Worm (Caenorhabditis elegans) whole organism, early embryonic: Measurements from ENCODE around the gene M01F1.8.

Source experiments
- B0310.2 ChIP-seq: sonication (generic microtip); optimal IDR thresholded peaks from 2 replicates; lab custom pipeline; 2016; ENCODE audit warnings: mild to moderate bottlenecking, missing genetic modification characterization, missing compliant biosample characterization
- F13C5.2 ChIP-seq: sonication (generic microtip); optimal IDR thresholded peaks from 2 replicates; lab custom pipeline; 2017; ENCODE audit warnings: mild to moderate bottlenecking, missing genetic modification characterization, inconsistent platforms, missing compliant biosample characterization
- aly-1 ChIP-seq: sonication (generic microtip); optimal IDR thresholded peaks from 2 replicates; lab custom pipeline; 2016; ENCODE audit warnings: missing genetic modification characterization, missing compliant biosample characterization
- ama-1 ChIP-seq: fragments of 150-350 bp; optimal IDR thresholded peaks from 2 replicates; lab custom pipeline; 2014
- ceh-13 ChIP-seq: fragments of 200-800 bp; sonication (Bioruptor generic); optimal IDR thresholded peaks from 2 replicates; lab custom pipeline; 2018; ENCODE audit warnings: mild to moderate bottlenecking, missing genetic modification characterization, missing compliant biosample characterization
- ceh-36 ChIP-seq: sonication (generic microtip); optimal IDR thresholded peaks from 2 replicates; lab custom pipeline; 2016; ENCODE audit warnings: missing genetic modification characterization, inconsistent platforms, missing compliant biosample characterization
- ets-7 ChIP-seq: sonication (generic microtip); optimal IDR thresholded peaks from 2 replicates; lab custom pipeline; 2016; ENCODE audit warnings: missing genotype, missing genetic modification characterization, missing compliant biosample characterization
- flt-1 ChIP-seq: fragments of 200-800 bp; sonication (Bioruptor generic); IDR thresholded peaks from 2 replicates; pipeline ENCODE4 v1.3.6; 2022; ENCODE audit warnings: missing genetic modification characterization, missing compliant biosample characterization
- hmbx-1 ChIP-seq: sonication (generic microtip); optimal IDR thresholded peaks from 2 replicates; lab custom pipeline; 2016; ENCODE audit warnings: mild to moderate bottlenecking, missing genetic modification characterization, missing compliant biosample characterization
- hmg-4 ChIP-seq: fragments of 200-800 bp; sonication (Bioruptor generic); optimal IDR thresholded peaks from 2 replicates; lab custom pipeline; 2018; ENCODE audit warnings: mild to moderate bottlenecking, missing genetic modification characterization, missing compliant biosample characterization
- hnd-1 ChIP-seq: sonication (generic microtip); optimal IDR thresholded peaks from 2 replicates; lab custom pipeline; 2016; ENCODE audit warnings: missing genetic modification characterization, missing compliant biosample characterization
- pes-1 ChIP-seq: fragments of 200-800 bp; sonication (Bioruptor generic); IDR thresholded peaks from 2 replicates; pipeline ENCODE4 v1.3.6; 2022; ENCODE audit warnings: missing genetic modification reagents, missing genetic modification characterization, missing compliant biosample characterization
- scrt-1 ChIP-seq: fragments of 200-800 bp; sonication (Bioruptor generic); IDR thresholded peaks from 2 replicates; pipeline ENCODE4 v1.3.6; 2022; ENCODE audit warnings: missing genetic modification characterization, missing compliant biosample characterization
- sea-1 ChIP-seq: fragments of 200-800 bp; sonication (Bioruptor generic); conservative IDR thresholded peaks from 2 replicates; pipeline ENCODE4 v1.3.6; 2022; ENCODE audit warnings: missing genetic modification characterization, missing compliant biosample characterization
- tbx-11 ChIP-seq: fragments of 200-800 bp; sonication (Bioruptor generic); IDR thresholded peaks from 2 replicates; pipeline ENCODE4 v1.3.6; 2022; ENCODE audit warnings: missing genetic modification characterization, missing compliant biosample characterization
- tbx-37 ChIP-seq: fragments of 200-800 bp; sonication (Bioruptor generic); conservative IDR thresholded peaks from 2 replicates; pipeline ENCODE4 v1.3.6; 2022; ENCODE audit warnings: missing genetic modification reagents, missing genetic modification characterization, missing compliant biosample characterization
- tra-4 ChIP-seq: sonication (generic microtip); optimal IDR thresholded peaks from 2 replicates; lab custom pipeline; 2017; ENCODE audit warnings: missing genetic modification characterization, missing compliant biosample characterization

M01F1.8 gene

ce11 chrIII:3477375-3477774 lies 25.0 kb downstream of the M01F1.8 start:
- peak; percentile 80 for TF ChIP-seq ceh-36
- no peak for TF ChIP-seq ets-7 (tag; lab: Kevin White, UChicago)
- no peak for TF ChIP-seq pes-1
- TF ChIP-seq aly-1 = no peak

ce11 chrIII:3476245-3476644 lies 26.1 kb downstream of the M01F1.8 start:
- peak; percentile 42 for TF ChIP-seq ceh-13 (GFP tag; lab: Kevin White, UChicago)
- no peak for TF ChIP-seq tbx-37 (GFP tag; lab: Robert Waterston, UW)
- peak; percentile 20; the same call in 1 of the 2 replicates for TF ChIP-seq pes-1
- no peak for TF ChIP-seq tbx-11 (GFP tag; lab: Robert Waterston, UW)
- TF ChIP-seq B0310.2 (tag; lab: Kevin White, UChicago) = peak; percentile 68
- TF ChIP-seq hmg-4 (GFP tag; lab: Kevin White, UChicago) = no peak
- peak; percentile 56 for TF ChIP-seq hmbx-1
- TF ChIP-seq ets-7 (tag; lab: Kevin White, UChicago) = peak; percentile 49
- TF ChIP-seq hnd-1 (tag; lab: Kevin White, UChicago) = peak; percentile 40
- no peak for TF ChIP-seq F13C5.2
- no peak for TF ChIP-seq aly-1
- TF ChIP-seq scrt-1 (GFP tag; lab: Robert Waterston, UW) = no peak
- TF ChIP-seq ama-1 = no peak
- TF ChIP-seq ceh-36 = no peak
- TF ChIP-seq sea-1 (GFP tag; lab: Robert Waterston, UW) = no peak
- peak; percentile 42 for TF ChIP-seq tra-4 (tag; lab: Kevin White, UChicago)
- no peak for TF ChIP-seq flt-1

ce11 chrIII:3475497-3475896 lies 26.9 kb downstream of the M01F1.8 start, which contains the start of gene C34C12.9:
Gene C34C12.9, minus strand, starts transcription at chrIII:3475512.
- TF ChIP-seq ets-7 (tag; lab: Kevin White, UChicago) (no peak), flt-1 (no peak), scrt-1 (GFP tag; lab: Robert Waterston, UW) (no peak)

- no peak for TF ChIP-seq B0310.2 (tag; lab: Kevin White, UChicago)
- TF ChIP-seq aly-1 = no peak
- no peak for TF ChIP-seq pes-1
- TF ChIP-seq hmg-4 (GFP tag; lab: Kevin White, UChicago) = no peak
- TF ChIP-seq tbx-37 (GFP tag; lab: Robert Waterston, UW) = no peak
- no peak for TF ChIP-seq ceh-13 (GFP tag; lab: Kevin White, UChicago)
- TF ChIP-seq ets-7 (tag; lab: Kevin White, UChicago) = no peak
- TF ChIP-seq hmbx-1 = no peak
- TF ChIP-seq ceh-36 = no peak
- no peak for TF ChIP-seq ama-1
- no peak for TF ChIP-seq tbx-11 (GFP tag; lab: Robert Waterston, UW)
- no peak for TF ChIP-seq F13C5.2
- TF ChIP-seq sea-1 (GFP tag; lab: Robert Waterston, UW) = no peak
- TF ChIP-seq tra-4 (tag; lab: Kevin White, UChicago) = no peak
- no peak for TF ChIP-seq hnd-1 (tag; lab: Kevin White, UChicago)
- no peak for TF ChIP-seq scrt-1 (GFP tag; lab: Robert Waterston, UW)
- TF ChIP-seq flt-1 = no peak
These were observed 27.3 kb downstream of the M01F1.8 start for ce11 chrIII:3475014-3475413.

ce11 chrIII:3471403-3472053 lies 30.8 kb downstream of the M01F1.8 start, which contains the start of gene rsu-1:
Gene rsu-1, plus strand, starts transcription at chrIII:3472003.
- TF ChIP-seq pes-1 (no peak), F13C5.2 (peak; percentile 26)

ce11 chrIII:3470973-3471372 lies 31.4 kb downstream of the M01F1.8 start:
- no peak for TF ChIP-seq sea-1 (GFP tag; lab: Robert Waterston, UW)
- TF ChIP-seq ceh-13 (GFP tag; lab: Kevin White, UChicago) = no peak
- no peak for TF ChIP-seq ama-1
- TF ChIP-seq B0310.2 (tag; lab: Kevin White, UChicago) = no peak
- no peak for TF ChIP-seq ets-7 (tag; lab: Kevin White, UChicago)

ce11 chrIII:3470433-3470832 lies 31.9 kb downstream of the M01F1.8 start:
- TF ChIP-seq ceh-36 = no peak
- TF ChIP-seq sea-1 (GFP tag; lab: Robert Waterston, UW) = no peak
- no peak for TF ChIP-seq flt-1
- no peak for TF ChIP-seq pes-1
- no peak for TF ChIP-seq ets-7 (tag; lab: Kevin White, UChicago)

ce11 chrIII:3469646-3470045 lies 32.7 kb downstream of the M01F1.8 start, which contains the start of gene smim-14:
Gene smim-14, minus strand, starts transcription at chrIII:3469746.
- TF ChIP-seq ets-7 (tag; lab: Kevin White, UChicago) = no peak
- TF ChIP-seq tbx-11 (GFP tag; lab: Robert Waterston, UW) = no peak
- TF ChIP-seq ama-1 = no peak
- TF ChIP-seq hmbx-1 = no peak
- TF ChIP-seq F13C5.2 = no peak
- no peak for TF ChIP-seq tra-4 (tag; lab: Kevin White, UChicago)
- TF ChIP-seq tbx-37 (GFP tag; lab: Robert Waterston, UW) = no peak
- no peak for TF ChIP-seq pes-1
- no peak for TF ChIP-seq scrt-1 (GFP tag; lab: Robert Waterston, UW)
- no peak for TF ChIP-seq aly-1
- TF ChIP-seq ceh-36 = no peak

- TF ChIP-seq B0310.2 (tag; lab: Kevin White, UChicago) = no peak
- no peak for TF ChIP-seq ceh-36
- no peak for TF ChIP-seq hmg-4 (GFP tag; lab: Kevin White, UChicago)
- TF ChIP-seq flt-1 = no peak
- TF ChIP-seq tbx-11 (GFP tag; lab: Robert Waterston, UW) = no peak
- TF ChIP-seq ama-1 = no peak
- TF ChIP-seq aly-1 = no peak
- TF ChIP-seq sea-1 (GFP tag; lab: Robert Waterston, UW) = no peak
- TF ChIP-seq scrt-1 (GFP tag; lab: Robert Waterston, UW) = no peak
- no peak for TF ChIP-seq hnd-1 (tag; lab: Kevin White, UChicago)
- no peak for TF ChIP-seq pes-1
- TF ChIP-seq F13C5.2 = no peak
- no peak for TF ChIP-seq tra-4 (tag; lab: Kevin White, UChicago)
- no peak for TF ChIP-seq tbx-37 (GFP tag; lab: Robert Waterston, UW)
- no peak for TF ChIP-seq ets-7 (tag; lab: Kevin White, UChicago)
- no peak for TF ChIP-seq hmbx-1
- no peak for TF ChIP-seq ceh-13 (GFP tag; lab: Kevin White, UChicago)
These were observed 34.0 kb downstream of the M01F1.8 start for ce11 chrIII:3468384-3468783.
